Worm (Caenorhabditis elegans) whole organism, L4 larva: ENCODE data around the gene F23H12.7.

ENCODE experiments used
- F10B5.3 ChIP-seq: sonication (generic microtip); optimal IDR thresholded peaks from 2 replicates; lab custom pipeline; 2016; ENCODE audit warnings: mild to moderate bottlenecking, missing genetic modification characterization, missing compliant biosample characterization
- F26F4.8 ChIP-seq: fragments of 200-800 bp; sonication (Bioruptor generic); conservative IDR thresholded peaks from 2 replicates; pipeline ENCODE4 v1.3.6; 2022; ENCODE audit warnings: missing genetic modification characterization, missing compliant biosample characterization
- F44E2.7 ChIP-seq: fragments of 200-800 bp; sonication (Bioruptor generic); IDR thresholded peaks from 2 replicates; pipeline ENCODE4 v2.1.2; 2022; ENCODE audit warnings: missing genetic modification characterization, missing compliant biosample characterization
- Y48G9A.11 ChIP-seq: fragments of 200-800 bp; sonication (Bioruptor generic); IDR thresholded peaks from 2 replicates; pipeline ENCODE4 v1.3.6; 2022; ENCODE audit warnings: missing genetic modification reagents, missing genetic modification characterization, missing compliant biosample characterization
- Y5F2A.4 ChIP-seq: fragments of 200-800 bp; sonication (Bioruptor generic); optimal IDR thresholded peaks from 2 replicates; lab custom pipeline; 2018; ENCODE audit warnings: mild to moderate bottlenecking, missing genetic modification characterization, missing compliant biosample characterization
- Y75B8A.6 ChIP-seq: fragments of 200-800 bp; sonication (Bioruptor generic); IDR thresholded peaks from 2 replicates; pipeline ENCODE4 v1.3.6; 2022; ENCODE audit warnings: missing genetic modification reagents, missing genetic modification characterization, missing compliant biosample characterization
- ZK546.5 ChIP-seq, 2 experiments: sonication (generic microtip); optimal IDR thresholded peaks; 2 replicates each; lab custom pipeline; 2017; ENCODE audit warnings: missing biosample characterization in 2 of 2, missing genetic modification characterization in 2 of 2
- arid-1 ChIP-seq: fragments of 200-800 bp; sonication (Bioruptor generic); conservative IDR thresholded peaks from 2 replicates; pipeline ENCODE4 v1.3.6; 2022; ENCODE audit warnings: missing genetic modification reagents, missing genetic modification characterization, missing compliant biosample characterization
- attf-4 ChIP-seq: sonication (generic microtip); optimal IDR thresholded peaks from 3 replicates; lab custom pipeline; 2017; ENCODE audit warnings: missing biosample characterization, missing genetic modification characterization
- ceh-82 ChIP-seq: sonication (generic microtip); optimal IDR thresholded peaks from 2 replicates; lab custom pipeline; 2017; ENCODE audit warnings: missing biosample characterization, missing genetic modification characterization
- daf-12 ChIP-seq: fragments of 150-350 bp; optimal IDR thresholded peaks from 2 replicates; lab custom pipeline; 2014; ENCODE audit warnings: missing biosample characterization, missing genetic modification reagents, missing genetic modification characterization
- daf-16 ChIP-seq, 3 experiments: sonication (generic microtip); optimal IDR thresholded peaks; 2 replicates each; lab custom pipeline; 2016 to 2017; ENCODE audit warnings: missing genetic modification characterization in 3 of 3, missing genetic modification reagents in 3 of 3, mild to moderate bottlenecking in 2 of 3, missing compliant biosample characterization in 2 of 3, missing biosample characterization in 1 of 3, moderate library complexity in 1 of 3
- dmd-6 ChIP-seq: fragments of 200-800 bp; sonication (Bioruptor generic); IDR thresholded peaks from 2 replicates; pipeline ENCODE4 v1.3.6; 2022; ENCODE audit warnings: missing genetic modification reagents, missing genetic modification characterization, missing compliant biosample characterization
- dmd-8 ChIP-seq: fragments of 200-800 bp; sonication (Bioruptor generic); IDR thresholded peaks from 2 replicates; pipeline ENCODE4 v1.3.6; 2022; ENCODE audit warnings: missing genetic modification characterization, missing compliant biosample characterization
- dmd-9 ChIP-seq: fragments of 200-800 bp; sonication (Bioruptor generic); IDR thresholded peaks from 2 replicates; pipeline ENCODE4 v1.3.6; 2022; ENCODE audit warnings: missing genetic modification reagents, missing genetic modification characterization, missing compliant biosample characterization
- dve-1 ChIP-seq: sonication (generic microtip); optimal IDR thresholded peaks from 2 replicates; lab custom pipeline; 2017; ENCODE audit warnings: antibody characterized with exemption, mild to moderate bottlenecking, missing genetic modification characterization, missing compliant biosample characterization; ENCODE audit not compliant: insufficient read depth
- egl-43 ChIP-seq: fragments of 200-800 bp; sonication (Bioruptor generic); IDR thresholded peaks from 2 replicates; pipeline ENCODE4 v1.3.6; 2022; ENCODE audit warnings: missing genetic modification reagents, missing genetic modification characterization, missing compliant biosample characterization
- hif-1 ChIP-seq, 2 experiments: sonication (generic microtip); optimal IDR thresholded peaks; 2 replicates each; lab custom pipeline; 2016 to 2017; ENCODE audit warnings: missing compliant biosample characterization in 2 of 2, missing genetic modification characterization in 2 of 2, missing genetic modification reagents in 2 of 2, missing genotype in 2 of 2, mild to moderate bottlenecking in 1 of 2
- hlh-11 ChIP-seq: fragments of 200-800 bp; sonication (Bioruptor generic); optimal IDR thresholded peaks from 2 replicates; lab custom pipeline; 2018; ENCODE audit warnings: mild to moderate bottlenecking, missing genetic modification characterization, missing compliant biosample characterization
- hlh-30 ChIP-seq: sonication (generic microtip); optimal IDR thresholded peaks from 2 replicates; lab custom pipeline; 2017; ENCODE audit warnings: antibody characterized with exemption, mild to moderate bottlenecking, missing genetic modification characterization, missing compliant biosample characterization; ENCODE audit not compliant: insufficient read depth
- lin-15B ChIP-seq: fragments of 150-350 bp; sonication (generic microtip); optimal IDR thresholded peaks from 3 replicates; lab custom pipeline; 2014; ENCODE audit warnings: missing biosample characterization, missing genetic modification characterization
- lin-38 ChIP-seq: fragments of 200-800 bp; sonication (Bioruptor generic); IDR thresholded peaks from 2 replicates; pipeline ENCODE4 v1.3.6; 2022; ENCODE audit warnings: missing genetic modification reagents, missing genetic modification characterization, missing compliant biosample characterization
- lir-3 ChIP-seq: sonication (generic microtip); optimal IDR thresholded peaks from 2 replicates; lab custom pipeline; 2016; ENCODE audit warnings: mild to moderate bottlenecking, missing genetic modification characterization, missing compliant biosample characterization
- lsy-2 ChIP-seq, 2 experiments: fragments of 150-350 bp in 1 of 2; sonication (generic microtip) in 1 of 2; optimal IDR thresholded peaks; 2 replicates each; lab custom pipeline; 2014 to 2017; ENCODE audit warnings: missing biosample characterization in 2 of 2, missing genetic modification characterization in 2 of 2
- madf-5 ChIP-seq, 2 experiments: fragments of 200-800 bp; sonication (Bioruptor generic); IDR thresholded peaks; 2 replicates each; pipeline ENCODE4 v1.3.6; 2022; ENCODE audit warnings: missing compliant biosample characterization in 2 of 2, missing genetic modification characterization in 2 of 2
- nhr-102 ChIP-seq: sonication (generic microtip); optimal IDR thresholded peaks from 2 replicates; lab custom pipeline; 2016; ENCODE audit warnings: mild to moderate bottlenecking, missing genetic modification characterization, moderate library complexity, missing compliant biosample characterization
- nhr-111 ChIP-seq: fragments of 200-800 bp; sonication (Bioruptor generic); optimal IDR thresholded peaks from 2 replicates; lab custom pipeline; 2018; ENCODE audit warnings: mild to moderate bottlenecking, missing genetic modification characterization, missing compliant biosample characterization
- nhr-41 ChIP-seq: fragments of 200-800 bp; sonication (Bioruptor generic); IDR thresholded peaks from 2 replicates; pipeline ENCODE4 v1.3.6; 2022; ENCODE audit warnings: missing genetic modification reagents, missing genetic modification characterization, missing compliant biosample characterization
- nhr-48 ChIP-seq: sonication (generic microtip); optimal IDR thresholded peaks from 2 replicates; lab custom pipeline; 2016; ENCODE audit warnings: mild to moderate bottlenecking, missing genetic modification characterization, missing compliant biosample characterization
- nhr-6 ChIP-seq: fragments of 150-350 bp; optimal IDR thresholded peaks from 2 replicates; lab custom pipeline; 2014; ENCODE audit warnings: missing biosample characterization, missing genetic modification characterization
- nhr-76 ChIP-seq: fragments of 150-350 bp; optimal IDR thresholded peaks from 2 replicates; lab custom pipeline; 2014; ENCODE audit warnings: missing biosample characterization, missing genetic modification characterization
- nhr-77 ChIP-seq: fragments of 150-350 bp; optimal IDR thresholded peaks from 2 replicates; lab custom pipeline; 2014; ENCODE audit warnings: missing biosample characterization, missing genetic modification characterization
- saeg-2 ChIP-seq: fragments of 200-800 bp; sonication (Bioruptor generic); IDR thresholded peaks from 2 replicates; pipeline ENCODE4 v1.3.6; 2022; ENCODE audit warnings: missing genetic modification reagents, missing genetic modification characterization, missing compliant biosample characterization
- set-16 ChIP-seq: fragments of 200-800 bp; sonication (Bioruptor generic); IDR thresholded peaks from 2 replicates; pipeline ENCODE4 v1.3.6; 2022; ENCODE audit warnings: missing genetic modification reagents, missing genetic modification characterization, missing compliant biosample characterization
- skn-1 ChIP-seq: fragments of 150-350 bp; optimal IDR thresholded peaks from 2 replicates; lab custom pipeline; 2014; ENCODE audit warnings: missing biosample characterization, missing genetic modification characterization
- snpc-1.2 ChIP-seq: fragments of 200-800 bp; sonication (Bioruptor generic); IDR thresholded peaks from 2 replicates; pipeline ENCODE4 v1.3.6; 2022; ENCODE audit warnings: missing genetic modification reagents, missing genetic modification characterization, missing compliant biosample characterization
- snpc-4 ChIP-seq: fragments of 150-350 bp; optimal IDR thresholded peaks from 2 replicates; lab custom pipeline; 2014; ENCODE audit warnings: missing biosample characterization, missing genetic modification characterization
- tra-1 ChIP-seq: fragments of 200-800 bp; sonication (Bioruptor generic); IDR thresholded peaks from 2 replicates; pipeline ENCODE4 v1.3.6; 2022; ENCODE audit warnings: missing genetic modification reagents, missing genetic modification characterization, missing compliant biosample characterization
- unc-130 ChIP-seq: sonication (generic microtip); optimal IDR thresholded peaks from 2 replicates; lab custom pipeline; 2016; ENCODE audit warnings: missing genetic modification reagents, missing genetic modification characterization, missing compliant biosample characterization
- unc-39 ChIP-seq: sonication (generic microtip); optimal IDR thresholded peaks from 2 replicates; lab custom pipeline; 2017; ENCODE audit warnings: missing biosample characterization, missing genetic modification characterization
- unc-62 ChIP-seq, 3 experiments: fragments of 150-350 bp in 1 of 3; sonication (generic microtip); optimal IDR thresholded peaks in 2 of 3; peaks in 1 of 3; 1 replicate in 1 of 3; 2 replicates in 2 of 3; lab custom pipeline; 2014 to 2017; ENCODE audit warnings: missing biosample characterization in 3 of 3, missing genetic modification characterization in 3 of 3, missing genetic modification reagents in 3 of 3, missing genotype in 1 of 3
- vab-7 ChIP-seq: fragments of 200-800 bp; sonication (Bioruptor generic); IDR thresholded peaks from 2 replicates; pipeline ENCODE4 v1.3.6; 2022; ENCODE audit warnings: missing genetic modification reagents, missing genetic modification characterization, missing compliant biosample characterization
- zag-1 ChIP-seq: fragments of 150-350 bp; optimal IDR thresholded peaks from 2 replicates; lab custom pipeline; 2014; ENCODE audit warnings: missing biosample characterization, missing genetic modification characterization
- zip-11 ChIP-seq: fragments of 200-800 bp; sonication (Bioruptor generic); IDR thresholded peaks from 2 replicates; pipeline ENCODE4 v1.3.6; 2022; ENCODE audit warnings: missing genetic modification characterization, missing compliant biosample characterization

The F23H12.7 gene

DNA sequence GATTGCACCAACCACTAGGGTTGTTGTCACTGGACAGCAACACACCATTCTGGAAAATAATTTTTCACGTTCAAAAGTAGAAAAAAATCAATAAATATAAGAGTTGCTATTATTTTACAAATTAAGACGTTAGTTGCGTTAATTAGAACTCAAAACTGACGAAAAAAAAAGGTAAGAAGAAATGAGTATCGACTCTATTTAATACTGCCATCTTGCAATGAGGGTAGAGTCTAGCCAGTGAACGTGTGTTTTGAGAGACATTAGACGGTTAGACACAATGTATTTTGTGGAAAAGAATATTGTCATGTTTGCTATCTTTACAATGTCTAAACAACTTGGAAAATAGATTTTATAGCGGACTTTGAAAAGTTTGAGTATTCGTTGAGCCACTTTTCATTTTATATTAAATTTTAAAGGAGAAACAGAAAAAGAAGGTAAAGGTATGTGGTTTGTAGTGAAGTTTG lies 42.2 kb downstream of the F23H12.7 start, which contains the start of gene cdr-6 (continued):
- TF ChIP-seq F44E2.7 (GFP tag; lab: Robert Waterston, UW) (no peak), dve-1 (tag; lab: Kevin White, UChicago) (peak; percentile 45), Y5F2A.4 (GFP tag; lab: Kevin White, UChicago) (no peak), nhr-102 (tag; lab: Kevin White, UChicago) (peak; percentile 34), daf-16 (GFP tag; optimal IDR thresholded peaks at IDR 0.05; lab: Kevin White, UChicago) (no peak), daf-16 (tag; optimal IDR thresholded peaks at IDR 0.05; lab: Kevin White, UChicago) (peak; percentile 79), snpc-1.2 (GFP tag; lab: Robert Waterston, UW) (no peak), set-16 (GFP tag; lab: Robert Waterston, UW) (no peak), lsy-2 (tag; optimal IDR thresholded peaks at IDR 0.05; lab: Kevin White, UChicago) (no peak), zip-11 (GFP tag; lab: Robert Waterston, UW) (no peak), zag-1 (tag; lab: Kevin White, UChicago) (no peak), ZK546.5 (tag; optimal IDR thresholded peaks at IDR 0.05; lab: Kevin White, UChicago) (no peak), lin-15B (tag; lab: Kevin White, UChicago) (no peak), unc-39 (tag; lab: Kevin White, UChicago) (no peak), dmd-9 (no peak), attf-4 (tag; lab: Kevin White, UChicago) (no peak), hif-1 (tag; optimal IDR thresholded peaks at IDR 0.05; lab: Kevin White, UChicago) (no peak), lir-3 (tag; lab: Kevin White, UChicago) (no peak), egl-43 (GFP tag; lab: Robert Waterston, UW) (no peak), arid-1 (GFP tag; lab: Robert Waterston, UW) (no peak), nhr-111 (no peak), F10B5.3 (no peak), nhr-41 (GFP tag; lab: Robert Waterston, UW) (no peak), saeg-2 (no peak), unc-62 (GFP tag; optimal IDR thresholded peaks at IDR 0.05 in 1 of 2; lab: Kevin White, UChicago) (peak in 1 of 2 experiments; percentile 83), unc-62 (tag; optimal IDR thresholded peaks at IDR 0.05; lab: Kevin White, UChicago) (no peak), nhr-48 (peak; percentile 13), dmd-6 (GFP tag; lab: Robert Waterston, UW) (peak; percentile 51), nhr-77 (tag; lab: Kevin White, UChicago) (no peak), madf-5 (GFP tag; IDR thresholded peaks at IDR 0.05; lab: Robert Waterston, UW) (no peak), Y48G9A.11 (GFP tag; lab: Robert Waterston, UW) (no peak), daf-12 (tag; lab: Kevin White, UChicago) (no peak), nhr-6 (tag; lab: Kevin White, UChicago) (peak; percentile 52), ceh-82 (tag; lab: Kevin White, UChicago) (no peak), nhr-76 (no peak), tra-1 (no peak), dmd-8 (GFP tag; lab: Robert Waterston, UW) (no peak), lin-38 (GFP tag; lab: Robert Waterston, UW) (no peak), F26F4.8 (GFP tag; lab: Robert Waterston, UW) (no peak), Y75B8A.6 (GFP tag; lab: Robert Waterston, UW) (no peak), skn-1 (no peak), unc-130 (GFP tag; lab: Kevin White, UChicago) (no peak), vab-7 (GFP tag; lab: Robert Waterston, UW) (no peak), hlh-30 (tag; lab: Kevin White, UChicago) (peak; percentile 17), hlh-11 (peak; percentile 26), snpc-4 (tag; lab: Kevin White, UChicago) (no peak)
